Fruit fly (Drosophila melanogaster) whole organism, embryonic: Measurements from ENCODE around the gene rogdi.

Experiments used
- Atf6 ChIP-seq: fragments of 200-800 bp; sonication (Bioruptor generic); IDR thresholded peaks from 2 replicates; pipeline ENCODE4 v1.3.6; 2022; ENCODE audit warnings: missing biosample characterization, missing genetic modification characterization
- B-H1 ChIP-seq: fragments of 200-800 bp; sonication (Bioruptor generic); IDR thresholded peaks from 3 replicates; pipeline ENCODE4 v1.3.6; 2022; ENCODE audit warnings: missing biosample characterization, missing genetic modification characterization
- CG10274 ChIP-seq: fragments of 200-800 bp; sonication (Bioruptor generic); optimal IDR thresholded peaks from 3 replicates; lab custom pipeline; 2017; ENCODE audit warnings: missing biosample characterization, mild to moderate bottlenecking, missing genetic modification characterization
- CG13296 ChIP-seq: fragments of 200-800 bp; sonication (Bioruptor generic); optimal IDR thresholded peaks from 3 replicates; lab custom pipeline; 2018; ENCODE audit warnings: missing biosample characterization, mild to moderate bottlenecking, missing genetic modification characterization
- CG13894 ChIP-seq: fragments of 200-800 bp; sonication (Bioruptor generic); optimal IDR thresholded peaks from 3 replicates; lab custom pipeline; 2018; ENCODE audit warnings: missing biosample characterization, mild to moderate bottlenecking, missing genetic modification characterization, moderate library complexity
- CG14014 ChIP-seq: fragments of 200-800 bp; sonication (Bioruptor generic); IDR thresholded peaks from 2 replicates; pipeline ENCODE4 v1.3.6; 2022; ENCODE audit warnings: missing biosample characterization, missing genetic modification characterization
- CG14050 ChIP-seq: fragments of 200-800 bp; sonication (Bioruptor generic); IDR thresholded peaks from 3 replicates; pipeline ENCODE4 v1.3.6; 2022; ENCODE audit warnings: missing biosample characterization, missing genetic modification characterization
- CG1792 ChIP-seq: fragments of 200-800 bp; sonication (Bioruptor generic); optimal IDR thresholded peaks from 2 replicates; lab custom pipeline; 2016; ENCODE audit warnings: missing biosample characterization, missing genetic modification characterization
- CG2678 ChIP-seq: fragments of 200-800 bp; sonication (Bioruptor generic); optimal IDR thresholded peaks from 3 replicates; lab custom pipeline; 2019; ENCODE audit warnings: missing biosample characterization, mild to moderate bottlenecking, missing genetic modification characterization, moderate library complexity
- CG31224 ChIP-seq: fragments of 200-800 bp; sonication (Bioruptor generic); IDR thresholded peaks from 2 replicates; pipeline ENCODE4 v1.3.6; 2022; ENCODE audit warnings: missing biosample characterization, missing genetic modification characterization
- CG32532 ChIP-seq: fragments of 200-800 bp; sonication (Bioruptor generic); IDR thresholded peaks from 2 replicates; pipeline ENCODE4 v1.3.6; 2022; ENCODE audit warnings: missing biosample characterization, missing genetic modification characterization
- CG32772 ChIP-seq: fragments of 200-800 bp; sonication (Bioruptor generic); IDR thresholded peaks from 2 replicates; pipeline ENCODE4 v1.3.6; 2022; ENCODE audit warnings: missing biosample characterization, missing genetic modification characterization
- CG34224 ChIP-seq: fragments of 200-800 bp; sonication (Bioruptor generic); IDR thresholded peaks from 3 replicates; pipeline ENCODE4 v1.3.6; 2022; ENCODE audit warnings: missing biosample characterization, missing genetic modification characterization; ENCODE audit not compliant: partially characterized antibody
- CG34376 ChIP-seq: fragments of 200-800 bp; sonication (Bioruptor generic); optimal IDR thresholded peaks from 2 replicates; lab custom pipeline; 2018; ENCODE audit warnings: missing biosample characterization, mild to moderate bottlenecking, missing genetic modification characterization
- CG4328 ChIP-seq: fragments of 200-800 bp; sonication (Bioruptor generic); optimal IDR thresholded peaks from 3 replicates; lab custom pipeline; 2017; ENCODE audit warnings: missing biosample characterization, missing genetic modification reagents, missing genetic modification characterization
- CG6689 ChIP-seq: fragments of 200-800 bp; sonication (Bioruptor generic); IDR thresholded peaks from 2 replicates; pipeline ENCODE4 v1.3.6; 2022; ENCODE audit warnings: missing biosample characterization, missing genetic modification characterization
- CG7839 ChIP-seq: fragments of 200-800 bp; sonication (Bioruptor generic); optimal IDR thresholded peaks from 3 replicates; lab custom pipeline; 2018; ENCODE audit warnings: missing biosample characterization, mild to moderate bottlenecking, missing genetic modification characterization, moderate library complexity
- CG9437 ChIP-seq: fragments of 200-800 bp; sonication (Bioruptor generic); optimal IDR thresholded peaks from 2 replicates; lab custom pipeline; 2018; ENCODE audit warnings: missing biosample characterization, mild to moderate bottlenecking, missing genetic modification characterization
- Camta ChIP-seq: fragments of 200-800 bp; sonication (Bioruptor generic); optimal IDR thresholded peaks from 2 replicates; lab custom pipeline; 2016; ENCODE audit warnings: missing biosample characterization, missing genetic modification characterization
- Dad ChIP-seq: fragments of 200-800 bp; sonication (Bioruptor generic); optimal IDR thresholded peaks from 3 replicates; lab custom pipeline; 2016; ENCODE audit warnings: missing biosample characterization, missing genetic modification characterization
- Ets97D ChIP-seq: fragments of 200-800 bp; sonication (Bioruptor generic); optimal IDR thresholded peaks from 3 replicates; lab custom pipeline; 2016; ENCODE audit warnings: missing biosample characterization, missing genetic modification characterization
- Fer1 ChIP-seq: fragments of 200-800 bp; sonication (Bioruptor generic); optimal IDR thresholded peaks from 2 replicates; lab custom pipeline; 2017; ENCODE audit warnings: missing biosample characterization, mild to moderate bottlenecking, missing genetic modification characterization
- Gug ChIP-seq: fragments of 200-800 bp; sonication (Bioruptor generic); IDR thresholded peaks from 4 replicates; pipeline ENCODE4 v1.3.6; 2022; ENCODE audit warnings: missing biosample characterization, missing genetic modification characterization
- Hand ChIP-seq: fragments of 200-800 bp; sonication (Bioruptor generic); optimal IDR thresholded peaks from 2 replicates; lab custom pipeline; 2017; ENCODE audit warnings: mild to moderate bottlenecking, missing biosample characterization, missing genetic modification reagents, missing genetic modification characterization
- Hey ChIP-seq: fragments of 200-800 bp; sonication (Bioruptor generic); optimal IDR thresholded peaks from 3 replicates; lab custom pipeline; 2018; ENCODE audit warnings: missing biosample characterization, mild to moderate bottlenecking, missing genetic modification characterization
- Hr51 ChIP-seq, 2 experiments: fragments of 200-800 bp; sonication (Bioruptor generic); optimal IDR thresholded peaks; 2 replicates in 1 of 2; 3 replicates in 1 of 2; lab custom pipeline; 2016 to 2018; ENCODE audit warnings: missing biosample characterization in 2 of 2, missing genetic modification characterization in 2 of 2, mild to moderate bottlenecking in 1 of 2, moderate library complexity in 1 of 2
- NfI ChIP-seq: fragments of 200-800 bp; sonication (Bioruptor generic); optimal IDR thresholded peaks from 3 replicates; lab custom pipeline; 2018; ENCODE audit warnings: missing biosample characterization, mild to moderate bottlenecking, missing genetic modification characterization, moderate library complexity
- Optix ChIP-seq: fragments of 200-800 bp; sonication (Bioruptor generic); IDR thresholded peaks from 3 replicates; pipeline ENCODE4 v1.3.6; 2022; ENCODE audit warnings: missing biosample characterization, missing genetic modification characterization
- Pdp1 ChIP-seq, 2 experiments: fragments of 200-800 bp; sonication (Bioruptor generic); optimal IDR thresholded peaks; 3 replicates each; lab custom pipeline; 2016; ENCODE audit warnings: missing biosample characterization in 2 of 2, missing genetic modification characterization in 2 of 2, mild to moderate bottlenecking in 1 of 2, moderate library complexity in 1 of 2
- Vsx1 ChIP-seq: fragments of 200-800 bp; sonication (Bioruptor generic); optimal IDR thresholded peaks from 2 replicates; lab custom pipeline; 2017; ENCODE audit warnings: missing biosample characterization, mild to moderate bottlenecking, missing genetic modification characterization, missing genetic modification reagents
- caup ChIP-seq: fragments of 200-800 bp; sonication (Bioruptor generic); optimal IDR thresholded peaks from 3 replicates; lab custom pipeline; 2017; ENCODE audit warnings: missing biosample characterization, mild to moderate bottlenecking, missing genetic modification characterization, moderate library complexity; ENCODE audit not compliant: severe bottlenecking
- crp ChIP-seq, 2 experiments: fragments of 200-800 bp; sonication (Bioruptor generic); optimal IDR thresholded peaks; 2 replicates in 1 of 2; 3 replicates in 1 of 2; lab custom pipeline; 2017; ENCODE audit warnings: missing biosample characterization in 2 of 2, missing genetic modification characterization in 2 of 2, mild to moderate bottlenecking in 1 of 2, moderate library complexity in 1 of 2
- cwo ChIP-seq: fragments of 200-800 bp; sonication (Bioruptor generic); optimal IDR thresholded peaks from 3 replicates; lab custom pipeline; 2017; ENCODE audit warnings: missing biosample characterization, missing genetic modification characterization, mild to moderate bottlenecking, moderate library complexity, missing genetic modification reagents
- emc ChIP-seq: fragments of 200-800 bp; sonication (Bioruptor generic); optimal IDR thresholded peaks from 2 replicates; lab custom pipeline; 2016; ENCODE audit warnings: missing biosample characterization, missing genetic modification characterization
- exex ChIP-seq: fragments of 200-800 bp; sonication (Bioruptor generic); optimal IDR thresholded peaks from 4 replicates; lab custom pipeline; 2018; ENCODE audit warnings: missing biosample characterization, mild to moderate bottlenecking, missing genetic modification characterization, moderate library complexity
- fd3F ChIP-seq: fragments of 200-800 bp; sonication (Bioruptor generic); optimal IDR thresholded peaks from 2 replicates; lab custom pipeline; 2018; ENCODE audit warnings: missing biosample characterization, mild to moderate bottlenecking, missing genetic modification characterization, moderate library complexity
- gcm ChIP-seq: fragments of 200-800 bp; sonication (Bioruptor generic); optimal IDR thresholded peaks from 2 replicates; lab custom pipeline; 2019; ENCODE audit warnings: missing biosample characterization, mild to moderate bottlenecking, missing genetic modification characterization, moderate library complexity
- hb ChIP-seq: fragments of 200-800 bp; sonication (Bioruptor generic); IDR thresholded peaks from 3 replicates; pipeline ENCODE4 v1.3.6; 2022; ENCODE audit warnings: missing biosample characterization, missing genetic modification characterization; ENCODE audit not compliant: partially characterized antibody
- otp ChIP-seq: fragments of 200-800 bp; sonication (Bioruptor generic); IDR thresholded peaks from 3 replicates; pipeline ENCODE4, ENCODE4 v1.3.6; 2022; ENCODE audit warnings: missing biosample characterization, missing genetic modification characterization
- scrt ChIP-seq: fragments of 200-800 bp; sonication (Bioruptor generic); optimal IDR thresholded peaks from 2 replicates; lab custom pipeline; 2018; ENCODE audit warnings: missing biosample characterization, mild to moderate bottlenecking, missing genetic modification characterization, moderate library complexity
- sd ChIP-seq: fragments of 200-800 bp; sonication (Bioruptor generic); optimal IDR thresholded peaks from 3 replicates; lab custom pipeline; 2018; ENCODE audit warnings: missing biosample characterization, mild to moderate bottlenecking, missing genetic modification characterization, moderate library complexity
- sens ChIP-seq: fragments of 200-800 bp; sonication (Bioruptor generic); peaks from one replicate; lab custom pipeline; 2016; ENCODE audit warnings: missing biosample characterization, missing genetic modification characterization
- sob ChIP-seq: fragments of 200-800 bp; sonication (Bioruptor generic); IDR thresholded peaks from 2 replicates; pipeline ENCODE4 v1.3.6; 2022; ENCODE audit warnings: missing biosample characterization, missing genetic modification characterization
- sr ChIP-seq: fragments of 200-800 bp; sonication (Bioruptor generic); IDR thresholded peaks from 3 replicates; pipeline ENCODE4 v1.3.6; 2022; ENCODE audit warnings: missing biosample characterization, missing genetic modification characterization
- stc ChIP-seq: fragments of 200-800 bp; sonication (Bioruptor generic); IDR thresholded peaks from 2 replicates; pipeline ENCODE4 v1.3.6; 2022; ENCODE audit warnings: missing biosample characterization, missing genetic modification characterization
- sug ChIP-seq: fragments of 200-800 bp; optimal IDR thresholded peaks from 2 replicates; lab custom pipeline; 2019; ENCODE audit warnings: missing biosample characterization, mild to moderate bottlenecking, missing genetic modification characterization, moderate library complexity
- tx ChIP-seq: fragments of 200-800 bp; sonication (Bioruptor generic); optimal IDR thresholded peaks from 2 replicates; lab custom pipeline; 2016; ENCODE audit warnings: missing biosample characterization, missing genetic modification characterization
- vnd ChIP-seq: fragments of 200-800 bp; sonication (Bioruptor generic); IDR thresholded peaks from 3 replicates; pipeline ENCODE4 v1.3.6; 2022; ENCODE audit warnings: missing biosample characterization, missing genetic modification characterization; ENCODE audit not compliant: partially characterized antibody
- yki ChIP-seq: fragments of >200 bp; optimal IDR thresholded peaks from 3 replicates; lab custom pipeline; 2018

Gene rogdi

DNA sequence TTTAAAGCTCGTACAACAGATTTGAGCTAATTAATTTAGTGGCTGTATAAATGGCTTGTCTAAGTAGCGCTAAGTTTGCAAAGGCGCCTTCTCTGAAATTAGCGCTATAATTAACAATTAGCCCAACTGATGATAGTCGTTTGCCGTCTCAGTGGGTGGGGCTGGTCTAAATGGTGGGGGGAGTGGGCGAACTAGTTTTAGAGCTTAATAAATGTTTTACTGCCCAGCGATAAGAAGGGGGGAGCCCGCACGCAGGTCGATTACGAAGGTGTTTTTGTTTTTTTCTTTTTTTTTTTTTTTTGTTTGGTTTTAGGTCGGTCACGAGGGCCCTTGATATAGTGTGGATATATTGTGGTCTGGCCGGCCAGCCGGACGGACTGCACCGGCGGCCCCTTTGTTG is 48.3 kb upstream of the rogdi start (continued):
- TF ChIP-seq CG34376 (peak; percentile 46), Atf6 (GFP tag; lab: Robert Waterston, UW) (peak; percentile 54), sr (GFP tag; lab: Robert Waterston, UW) (peak; percentile 12; the same call in 1 of the 3 replicates), Vsx1 (GFP tag; lab: Kevin White, UChicago) (peak; percentile 88), Hey (tag; lab: Kevin White, UChicago) (peak; percentile 20), NfI (GFP tag; lab: Kevin White, UChicago) (peak; percentile 28), CG2678 (tag; lab: Kevin White, UChicago) (peak; percentile 47), CG13894 (peak; percentile 77), Fer1 (GFP tag; lab: Kevin White, UChicago) (peak; percentile 36), sob (GFP tag; lab: Robert Waterston, UW) (peak; percentile 58; the same call in 1 of the 2 replicates), sug (tag; lab: Kevin White, UChicago) (peak; percentile 83), CG34224 (no peak), tx (GFP tag; lab: Kevin White, UChicago) (no peak), CG14014 (peak; percentile 42; the same call in 1 of the 2 replicates), Dad (GFP tag; lab: Kevin White, UChicago) (no peak), CG13296 (GFP tag; lab: Kevin White, UChicago) (peak; percentile 23), hb (0 out of 3 replicates have a peak, but pooled peaks have one; percentile 20), caup (GFP tag; lab: Kevin White, UChicago) (peak; percentile 19), CG10274 (no peak), exex (tag; lab: Kevin White, UChicago) (peak; percentile 93), CG14050 (GFP tag; lab: Robert Waterston, UW) (peak; percentile 8; the same call in 1 of the 3 replicates), vnd (peak; percentile 32; the same call in 1 of the 3 replicates), Hr51 (GFP tag; optimal IDR thresholded peaks at IDR 0.05; lab: Kevin White, UChicago) (peak in 1 of 2 experiments; percentile 8), CG32772 (peak; percentile 57; the same call in 1 of the 2 replicates), cwo (GFP tag; lab: Kevin White, UChicago) (peak; percentile 69), stc (GFP tag; lab: Robert Waterston, UW) (0 out of 2 replicates have a peak, but pooled peaks have one; percentile 11), Pdp1 (GFP tag; optimal IDR thresholded peaks at IDR 0.05; lab: Kevin White, UChicago) (peak in 1 of 2 experiments; percentile 35)

DNA sequence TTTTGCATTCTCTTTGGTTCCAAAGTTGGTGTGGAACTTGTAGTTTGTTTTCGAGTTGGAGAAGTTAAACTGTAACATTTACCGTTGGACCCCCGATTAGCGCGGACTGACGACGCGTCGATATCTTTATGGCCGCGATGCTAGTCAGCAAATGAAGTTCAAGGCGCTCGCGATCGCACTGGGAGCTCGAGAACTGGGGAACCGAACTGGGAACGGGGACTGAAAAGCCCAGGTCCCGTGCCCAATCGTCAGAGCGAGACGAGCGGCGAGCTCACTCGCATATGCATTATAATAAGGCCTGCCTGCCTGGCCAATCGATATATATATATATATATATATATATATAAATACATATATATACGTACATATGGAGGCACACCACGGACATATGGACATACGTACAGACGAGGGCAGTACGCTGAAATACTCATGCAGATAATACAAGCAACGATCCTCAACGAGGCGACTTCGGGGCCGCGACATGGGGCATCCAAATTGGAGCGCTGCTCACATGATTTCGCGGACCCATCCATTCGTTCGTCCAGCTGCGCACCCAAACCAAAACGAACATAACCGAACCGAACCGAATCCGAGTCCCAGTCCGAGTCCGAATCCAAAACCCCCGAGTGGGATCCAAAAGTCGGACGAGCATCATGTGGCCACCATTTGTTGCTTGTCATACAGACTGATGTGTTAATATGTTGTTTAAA is 47.0 kb upstream of the rogdi start:
- TF ChIP-seq otp (GFP tag; lab: Robert Waterston, UW) (no peak), B-H1 (GFP tag; lab: Robert Waterston, UW) (no peak), CG6689 (GFP tag; lab: Robert Waterston, UW) (no peak), sens (GFP tag; lab: Kevin White, UChicago) (peak; percentile 14), gcm (GFP tag; lab: Kevin White, UChicago) (no peak), sd (tag; lab: Kevin White, UChicago) (no peak), CG4328 (no peak), stc (GFP tag; lab: Robert Waterston, UW) (no peak), CG7839 (tag; lab: Kevin White, UChicago) (no peak), Ets97D (GFP tag; lab: Kevin White, UChicago) (no peak), scrt (GFP tag; lab: Kevin White, UChicago) (no peak), CG31224 (GFP tag; lab: Robert Waterston, UW) (0 out of 2 replicates have a peak, but pooled peaks have one; percentile 9), Hand (GFP tag; lab: Kevin White, UChicago) (no peak), crp (GFP tag; optimal IDR thresholded peaks at IDR 0.05; lab: Kevin White, UChicago) (no peak), yki (lab: Kevin White, UChicago) (no peak), CG1792 (no peak), Gug (no peak), Camta (GFP tag; lab: Kevin White, UChicago) (no peak), fd3F (no peak), Optix (GFP tag; lab: Robert Waterston, UW) (0 out of 3 replicates have a peak, but pooled peaks have one; percentile 11), CG32532 (GFP tag; lab: Robert Waterston, UW) (0 out of 2 replicates have a peak, but pooled peaks have one; percentile 14), emc (no peak), CG9437 (GFP tag; lab: Kevin White, UChicago) (no peak)
